Fruit fly (Drosophila melanogaster) whole organism, embryonic: ENCODE measurements around the gene pr.

Source experiments
- ATbp ChIP-seq: fragments of 200-800 bp; sonication (Bioruptor generic); optimal IDR thresholded peaks from 2 replicates; lab custom pipeline; 2017; ENCODE audit warnings: missing biosample characterization, mild to moderate bottlenecking, missing genetic modification characterization, missing genetic modification reagents
- Bgb ChIP-seq: fragments of 200-800 bp; sonication (Bioruptor generic); IDR thresholded peaks from 2 replicates; pipeline ENCODE4 v1.3.6; 2022; ENCODE audit warnings: missing biosample characterization, missing genetic modification characterization; ENCODE audit not compliant: partially characterized antibody
- Bteb2 ChIP-seq: fragments of 200-800 bp; sonication (Bioruptor generic); optimal IDR thresholded peaks from 2 replicates; lab custom pipeline; 2016; ENCODE audit warnings: missing biosample characterization, missing genetic modification characterization
- CG11093 ChIP-seq: fragments of 200-800 bp; sonication (Bioruptor generic); IDR thresholded peaks from 3 replicates; pipeline ENCODE4 v1.3.6; 2022; ENCODE audit warnings: missing biosample characterization, missing genetic modification characterization
- CG11247 ChIP-seq: fragments of 200-800 bp; sonication (Bioruptor generic); IDR thresholded peaks from 2 replicates; pipeline ENCODE4 v1.3.6; 2022; ENCODE audit warnings: missing biosample characterization, missing genetic modification characterization
- CG12155 ChIP-seq: fragments of 200-800 bp; sonication (Bioruptor generic); optimal IDR thresholded peaks from 3 replicates; lab custom pipeline; 2016; ENCODE audit warnings: missing biosample characterization, missing genetic modification characterization
- CG12391 ChIP-seq: fragments of 200-800 bp; sonication (Bioruptor generic); optimal IDR thresholded peaks from 3 replicates; lab custom pipeline; 2018; ENCODE audit warnings: missing biosample characterization, mild to moderate bottlenecking, missing genetic modification characterization, moderate library complexity
- CG13287 ChIP-seq: fragments of 200-800 bp; sonication (Bioruptor generic); IDR thresholded peaks from 2 replicates; pipeline ENCODE4 v1.3.6; 2022; ENCODE audit warnings: missing biosample characterization, missing genetic modification characterization; ENCODE audit not compliant: partially characterized antibody
- CG1647 ChIP-seq: fragments of 200-800 bp; sonication (Bioruptor generic); optimal IDR thresholded peaks from 3 replicates; lab custom pipeline; 2016; ENCODE audit warnings: missing biosample characterization, missing genetic modification characterization
- CG1792 ChIP-seq: fragments of 200-800 bp; sonication (Bioruptor generic); optimal IDR thresholded peaks from 2 replicates; lab custom pipeline; 2016; ENCODE audit warnings: missing biosample characterization, missing genetic modification characterization
- CG18476 ChIP-seq: fragments of 200-800 bp; sonication (Bioruptor generic); optimal IDR thresholded peaks from 2 replicates; lab custom pipeline; 2016; ENCODE audit warnings: missing biosample characterization, mild to moderate bottlenecking, missing genetic modification characterization
- CG3163 ChIP-seq: fragments of 200-800 bp; sonication (Bioruptor generic); optimal IDR thresholded peaks from 3 replicates; lab custom pipeline; 2016; ENCODE audit warnings: missing biosample characterization, missing genetic modification characterization
- CG4820 ChIP-seq: fragments of 200-800 bp; sonication (Bioruptor generic); optimal IDR thresholded peaks from 3 replicates; lab custom pipeline; 2016; ENCODE audit warnings: missing biosample characterization, missing genetic modification characterization
- CG7556 ChIP-seq: fragments of 200-800 bp; sonication (Bioruptor generic); optimal IDR thresholded peaks from 2 replicates; lab custom pipeline; 2017; ENCODE audit warnings: missing biosample characterization, mild to moderate bottlenecking, missing genetic modification characterization
- CG7745 ChIP-seq: fragments of 200-800 bp; sonication (Bioruptor generic); optimal IDR thresholded peaks from 2 replicates; lab custom pipeline; 2018; ENCODE audit warnings: missing biosample characterization, mild to moderate bottlenecking, missing genetic modification characterization, moderate library complexity
- CG8924 ChIP-seq: fragments of 200-800 bp; optimal IDR thresholded peaks from 3 replicates; lab custom pipeline; 2019; ENCODE audit warnings: missing biosample characterization, mild to moderate bottlenecking, missing genetic modification characterization, moderate library complexity
- CG9876 ChIP-seq: fragments of 200-800 bp; sonication (Bioruptor generic); optimal IDR thresholded peaks from 2 replicates; lab custom pipeline; 2016; ENCODE audit warnings: missing biosample characterization, missing genetic modification characterization
- CG9932 ChIP-seq: fragments of 200-800 bp; sonication (Bioruptor generic); IDR thresholded peaks from 2 replicates; pipeline ENCODE4 v1.3.6; 2022; ENCODE audit warnings: missing biosample characterization, missing genetic modification characterization
- Dbx ChIP-seq: fragments of 200-800 bp; sonication (Bioruptor generic); IDR thresholded peaks from 3 replicates; pipeline ENCODE4 v1.3.6; 2022; ENCODE audit warnings: missing biosample characterization, missing genetic modification characterization
- Dek ChIP-seq: fragments of 200-800 bp; sonication (Bioruptor generic); optimal IDR thresholded peaks from 3 replicates; lab custom pipeline; 2019; ENCODE audit warnings: missing biosample characterization, mild to moderate bottlenecking, missing genetic modification characterization, moderate library complexity
- Dll ChIP-seq: fragments of 200-800 bp; sonication (Bioruptor generic); IDR thresholded peaks from 4 replicates; pipeline ENCODE4 v1.3.6; 2022; ENCODE audit warnings: missing biosample characterization, missing genetic modification characterization; ENCODE audit not compliant: partially characterized antibody
- HHEX ChIP-seq: fragments of 200-800 bp; sonication (Bioruptor generic); optimal IDR thresholded peaks from 3 replicates; lab custom pipeline; 2017; ENCODE audit warnings: missing biosample characterization, mild to moderate bottlenecking, missing genetic modification characterization, missing genetic modification reagents
- HLH54F ChIP-seq: fragments of 200-800 bp; sonication (Bioruptor generic); optimal IDR thresholded peaks from 3 replicates; lab custom pipeline; 2016; ENCODE audit warnings: missing biosample characterization, missing genetic modification characterization
- Hmr ChIP-seq: fragments of 200-800 bp; sonication (Bioruptor generic); optimal IDR thresholded peaks from 3 replicates; lab custom pipeline; 2017; ENCODE audit warnings: mild to moderate bottlenecking, missing biosample characterization, missing genetic modification reagents, missing genetic modification characterization
- Oaz ChIP-seq: fragments of 200-800 bp; sonication (Bioruptor generic); IDR thresholded peaks from 2 replicates; pipeline ENCODE4 v1.3.6; 2022; ENCODE audit warnings: missing biosample characterization, missing genetic modification characterization
- Ptx1 ChIP-seq: fragments of 200-800 bp; sonication (Bioruptor generic); IDR thresholded peaks from 2 replicates; pipeline ENCODE4 v1.3.6; 2022; ENCODE audit warnings: missing biosample characterization, missing genetic modification characterization
- Rx ChIP-seq: fragments of 200-800 bp; sonication (Bioruptor generic); IDR thresholded peaks from 2 replicates; pipeline ENCODE4 v1.3.6; 2022; ENCODE audit warnings: missing biosample characterization, missing genetic modification characterization
- Trl ChIP-seq, 3 experiments: fragments of >200 bp in 2 of 3; fragments of 200-800 bp in 1 of 3; sonication (Bioruptor generic) in 1 of 3; optimal IDR thresholded peaks; 2 replicates in 1 of 3; 3 replicates in 2 of 3; lab custom pipeline; 2016 to 2017; ENCODE audit warnings: missing biosample characterization in 1 of 3, missing genetic modification characterization in 1 of 3
- cato ChIP-seq: fragments of 200-800 bp; sonication (Bioruptor generic); optimal IDR thresholded peaks from 2 replicates; lab custom pipeline; 2016; ENCODE audit warnings: missing biosample characterization, missing genetic modification characterization, borderline replicate concordance
- crol ChIP-seq: fragments of 200-800 bp; sonication (Bioruptor generic); IDR thresholded peaks from 2 replicates; pipeline ENCODE4 v1.3.6; 2022; ENCODE audit warnings: missing biosample characterization, missing genetic modification characterization
- crp ChIP-seq, 2 experiments: fragments of 200-800 bp; sonication (Bioruptor generic); optimal IDR thresholded peaks; 2 replicates in 1 of 2; 3 replicates in 1 of 2; lab custom pipeline; 2017; ENCODE audit warnings: missing biosample characterization in 2 of 2, missing genetic modification characterization in 2 of 2, mild to moderate bottlenecking in 1 of 2, moderate library complexity in 1 of 2
- gro ChIP-seq: fragments of 200-800 bp; sonication (Bioruptor generic); optimal IDR thresholded peaks from 2 replicates; lab custom pipeline; 2016; ENCODE audit warnings: missing biosample characterization, missing genetic modification characterization
- ham ChIP-seq: fragments of 200-800 bp; sonication (Bioruptor generic); IDR thresholded peaks from 2 replicates; pipeline ENCODE4 v1.3.6; 2022; ENCODE audit warnings: missing biosample characterization, missing genetic modification characterization
- kay ChIP-seq: fragments of 200-800 bp; sonication (Bioruptor generic); optimal IDR thresholded peaks from 2 replicates; lab custom pipeline; 2016; ENCODE audit warnings: missing biosample characterization, missing genetic modification characterization
- lmd ChIP-seq: fragments of 200-800 bp; sonication (Bioruptor generic); IDR thresholded peaks from 2 replicates; pipeline ENCODE4 v1.3.6; 2022; ENCODE audit warnings: missing biosample characterization, missing genetic modification characterization
- lola ChIP-seq, 3 experiments: fragments of >200 bp in 2 of 3; fragments of 200-800 bp in 1 of 3; sonication (Bioruptor generic) in 1 of 3; optimal IDR thresholded peaks; 2 replicates each; lab custom pipeline; 2017 to 2019; ENCODE audit warnings: missing biosample characterization in 3 of 3, missing genetic modification characterization in 3 of 3, mild to moderate bottlenecking in 1 of 3, moderate library complexity in 1 of 3
- pnt ChIP-seq: fragments of 200-800 bp; sonication (Bioruptor generic); optimal IDR thresholded peaks from 3 replicates; lab custom pipeline; 2016; ENCODE audit warnings: missing biosample characterization, missing genetic modification characterization
- pros ChIP-seq: fragments of 200-800 bp; sonication (Bioruptor generic); optimal IDR thresholded peaks from 3 replicates; lab custom pipeline; 2019; ENCODE audit warnings: missing biosample characterization, mild to moderate bottlenecking, missing genetic modification characterization, moderate library complexity
- pzg ChIP-seq: fragments of 200-800 bp; sonication (Bioruptor generic); optimal IDR thresholded peaks from 3 replicates; lab custom pipeline; 2018; ENCODE audit warnings: missing biosample characterization, mild to moderate bottlenecking, missing genetic modification characterization, moderate library complexity
- sc ChIP-seq, 3 experiments: fragments of >200 bp in 2 of 3; fragments of 200-800 bp in 1 of 3; sonication (Bioruptor generic) in 1 of 3; optimal IDR thresholded peaks; 2 replicates in 2 of 3; 3 replicates in 1 of 3; lab custom pipeline; 2017; ENCODE audit warnings: mild to moderate bottlenecking in 1 of 3, missing biosample characterization in 1 of 3, missing genetic modification characterization in 1 of 3, missing genetic modification reagents in 1 of 3
- scrt ChIP-seq: fragments of 200-800 bp; sonication (Bioruptor generic); optimal IDR thresholded peaks from 2 replicates; lab custom pipeline; 2018; ENCODE audit warnings: missing biosample characterization, mild to moderate bottlenecking, missing genetic modification characterization, moderate library complexity
- slp2 ChIP-seq: fragments of 200-800 bp; sonication (Bioruptor generic); optimal IDR thresholded peaks from 2 replicates; lab custom pipeline; 2016; ENCODE audit warnings: missing biosample characterization, missing genetic modification characterization
- so ChIP-seq: fragments of 200-800 bp; sonication (Bioruptor generic); IDR thresholded peaks from 3 replicates; pipeline ENCODE4 v1.3.6; 2022; ENCODE audit warnings: missing biosample characterization, missing genetic modification characterization
- sob ChIP-seq: fragments of 200-800 bp; sonication (Bioruptor generic); IDR thresholded peaks from 2 replicates; pipeline ENCODE4 v1.3.6; 2022; ENCODE audit warnings: missing biosample characterization, missing genetic modification characterization
- ssp ChIP-seq: fragments of 200-800 bp; sonication (Bioruptor generic); IDR thresholded peaks from 2 replicates; pipeline ENCODE4 v1.3.6; 2022; ENCODE audit warnings: missing biosample characterization, missing genetic modification characterization
- stwl ChIP-seq: fragments of 200-800 bp; sonication (Bioruptor generic); optimal IDR thresholded peaks from 3 replicates; lab custom pipeline; 2018; ENCODE audit warnings: missing biosample characterization, mild to moderate bottlenecking, missing genetic modification characterization, moderate library complexity
- tx ChIP-seq: fragments of 200-800 bp; sonication (Bioruptor generic); optimal IDR thresholded peaks from 2 replicates; lab custom pipeline; 2016; ENCODE audit warnings: missing biosample characterization, missing genetic modification characterization
- unpg ChIP-seq: fragments of 200-800 bp; sonication (Bioruptor generic); optimal IDR thresholded peaks from 3 replicates; lab custom pipeline; 2018; ENCODE audit warnings: missing biosample characterization, mild to moderate bottlenecking, missing genetic modification characterization, moderate library complexity
- z ChIP-seq: fragments of 200-800 bp; sonication (Bioruptor generic); IDR thresholded peaks from 3 replicates; pipeline ENCODE4 v1.3.6; 2022; ENCODE audit warnings: missing biosample characterization, missing genetic modification characterization

The pr gene

DNA sequence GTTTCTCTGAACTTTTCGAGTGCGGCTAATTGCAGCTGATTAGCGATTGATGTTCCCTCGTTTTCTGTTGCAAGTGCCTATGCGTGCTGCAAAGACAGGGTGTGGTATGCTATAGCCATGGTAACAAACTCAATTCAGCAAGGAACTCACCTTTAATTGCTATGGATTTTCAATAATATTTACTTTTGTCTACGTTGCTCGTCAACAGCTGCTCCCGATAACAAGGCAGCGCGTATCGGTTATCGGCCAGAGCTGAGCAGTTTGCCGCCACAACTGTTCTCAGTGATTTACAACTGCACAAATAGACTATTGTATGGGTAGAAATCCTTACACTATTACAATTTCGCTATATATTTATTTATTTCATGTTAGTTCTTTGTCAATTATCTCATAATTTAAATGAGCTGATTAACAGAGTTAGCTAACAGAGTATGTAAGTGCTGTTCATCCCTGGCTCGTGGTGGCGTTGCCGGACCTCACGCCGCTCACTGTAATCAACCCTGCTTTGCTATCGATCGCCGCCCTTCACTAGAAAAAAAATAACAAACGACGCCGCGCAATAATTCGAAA is at the start of gene pr, which contains the start of gene neb (continued):
- peak; percentile 52 to 86 for TF ChIP-seq crp (GFP tag; optimal IDR thresholded peaks at IDR 0.05; lab: Kevin White, UChicago)
- peak; percentile 49 for TF ChIP-seq HLH54F (GFP tag; lab: Kevin White, UChicago)
- peak; percentile 55 for TF ChIP-seq CG18476 (GFP tag; lab: Kevin White, UChicago)
- TF ChIP-seq Oaz (GFP tag; lab: Robert Waterston, UW) = peak; percentile 33; the same call in 1 of the 2 replicates
- TF ChIP-seq kay = no peak
- TF ChIP-seq CG1647 (GFP tag; lab: Kevin White, UChicago) = peak; percentile 18
- peak; percentile 78 for TF ChIP-seq CG12391 (tag; lab: Kevin White, UChicago)
- peak; percentile 67 for TF ChIP-seq CG12155 (GFP tag; lab: Kevin White, UChicago)
- TF ChIP-seq lola (GFP tag; optimal IDR thresholded peaks at IDR 0.05; lab: Kevin White, UChicago) = peak in 1 of 3 experiments; percentile 55
- peak; percentile 56 for TF ChIP-seq CG13287 (GFP tag; lab: Robert Waterston, UW)
- TF ChIP-seq CG9932 (GFP tag; lab: Robert Waterston, UW) = peak; percentile 85
- peak; percentile 7 for TF ChIP-seq gro
- TF ChIP-seq slp2 = no peak
- TF ChIP-seq Dll (GFP tag; lab: Robert Waterston, UW) = peak; percentile 65; the same call in 2 of the 4 replicates
- peak; percentile 72 for TF ChIP-seq pzg (GFP tag; lab: Kevin White, UChicago)
- TF ChIP-seq Bteb2 = peak; percentile 33
- no peak for TF ChIP-seq Trl (optimal IDR thresholded peaks at IDR 0.05; lab: Kevin White, UChicago)
- no peak for TF ChIP-seq Trl (GFP tag; optimal IDR thresholded peaks at IDR 0.05; lab: Kevin White, UChicago)
- TF ChIP-seq scrt (GFP tag; lab: Kevin White, UChicago) = no peak
- TF ChIP-seq ssp (GFP tag; lab: Robert Waterston, UW) = no peak; the same call in 1 of the 2 replicates
- TF ChIP-seq lmd (GFP tag; lab: Robert Waterston, UW) = peak; percentile 74
- TF ChIP-seq Rx (GFP tag; lab: Robert Waterston, UW) = no peak
- peak; percentile 56 for TF ChIP-seq CG4820 (GFP tag; lab: Kevin White, UChicago)
- TF ChIP-seq CG7745 (tag; lab: Kevin White, UChicago) = no peak
- TF ChIP-seq ATbp (GFP tag; lab: Kevin White, UChicago) = peak; percentile 16
- peak; percentile 24 for TF ChIP-seq Dek (tag; lab: Kevin White, UChicago)
- TF ChIP-seq pros = no peak
- peak; percentile 70 for TF ChIP-seq Ptx1 (GFP tag; lab: Robert Waterston, UW)
- no peak for TF ChIP-seq CG3163 (GFP tag; lab: Kevin White, UChicago)
- TF ChIP-seq crol (GFP tag; lab: Robert Waterston, UW) = no peak
- TF ChIP-seq pnt (GFP tag; lab: Kevin White, UChicago) = no peak
- TF ChIP-seq ham (GFP tag; lab: Robert Waterston, UW) = no peak
- TF ChIP-seq Bgb (GFP tag; lab: Robert Waterston, UW) = no peak
- TF ChIP-seq CG9876 = peak; percentile 16
- TF ChIP-seq z (GFP tag; lab: Robert Waterston, UW) = no peak
- peak; percentile 48; the same call in 1 of the 3 replicates for TF ChIP-seq so (GFP tag; lab: Robert Waterston, UW)
- TF ChIP-seq unpg (GFP tag; lab: Kevin White, UChicago) = peak; percentile 66
- no peak for TF ChIP-seq cato (GFP tag; lab: Kevin White, UChicago)
- no peak for TF ChIP-seq HHEX (GFP tag; lab: Kevin White, UChicago)
- peak; percentile 59 for TF ChIP-seq CG8924 (tag; lab: Kevin White, UChicago)
- TF ChIP-seq CG11093 (GFP tag; lab: Robert Waterston, UW) = no peak
- TF ChIP-seq sc (optimal IDR thresholded peaks at IDR 0.05; lab: Kevin White, UChicago) = no peak
- TF ChIP-seq sc (GFP tag; optimal IDR thresholded peaks at IDR 0.05; lab: Kevin White, UChicago) = peak; percentile 27
- TF ChIP-seq tx (GFP tag; lab: Kevin White, UChicago) = no peak
- TF ChIP-seq CG7556 = peak; percentile 61
- peak; percentile 60; the same call in 1 of the 2 replicates for TF ChIP-seq CG11247 (GFP tag; lab: Robert Waterston, UW)
- TF ChIP-seq sob (GFP tag; lab: Robert Waterston, UW) = peak; percentile 77
- no peak for TF ChIP-seq CG1792 (GFP tag; lab: Kevin White, UChicago)
- peak; percentile 77 for TF ChIP-seq Dbx (GFP tag; lab: Robert Waterston, UW)
- peak; percentile 52 for TF ChIP-seq stwl
- peak; percentile 77 for TF ChIP-seq Hmr (GFP tag; lab: Kevin White, UChicago)
